Fruit fly (Drosophila melanogaster): ENCODE measurements around the gene CG13690.

The CG13690 gene

dm6 chr2L:392529-392928 lies 26.9 kb downstream of the CG13690 start:
- TF ChIP-seq pan (optimal IDR thresholded peaks at IDR 0.05) (no peak), Dll (optimal IDR thresholded peaks at IDR 0.05) (no peak)

- TF ChIP-seq Dll (optimal IDR thresholded peaks at IDR 0.05) (no peak), usp (GFP tag; optimal IDR thresholded peaks at IDR 0.05) (no peak), EcR (GFP tag; optimal IDR thresholded peaks at IDR 0.05) (no peak)
These were observed 28.9 kb downstream of the CG13690 start for dm6 chr2L:390509-390908.

- no peak for TF ChIP-seq usp (GFP tag; optimal IDR thresholded peaks at IDR 0.05)
- TF ChIP-seq EcR (GFP tag; optimal IDR thresholded peaks at IDR 0.05) = no peak
- no peak for TF ChIP-seq Dll (optimal IDR thresholded peaks at IDR 0.05)
- TF ChIP-seq pan (optimal IDR thresholded peaks at IDR 0.05) = no peak
- TF ChIP-seq psq (optimal IDR thresholded peaks at IDR 0.05) = no peak
- no peak for TF ChIP-seq CG8478 (optimal IDR thresholded peaks at IDR 0.05)
These were observed 36.6 kb downstream of the CG13690 start for dm6 chr2L:382807-383206.

dm6 chr2L:378815-379440 lies 40.5 kb downstream of the CG13690 start:
- TF ChIP-seq usp (GFP tag; optimal IDR thresholded peaks at IDR 0.05) = no peak
- no peak for TF ChIP-seq psq (optimal IDR thresholded peaks at IDR 0.05)
- TF ChIP-seq CG8478 (optimal IDR thresholded peaks at IDR 0.05) = no peak
- no peak for TF ChIP-seq EcR (GFP tag; optimal IDR thresholded peaks at IDR 0.05)
- TF ChIP-seq Dll (optimal IDR thresholded peaks at IDR 0.05) = no peak
- TF ChIP-seq pan (optimal IDR thresholded peaks at IDR 0.05) = no peak

- TF ChIP-seq pan (optimal IDR thresholded peaks at IDR 0.05) (no peak), psq (optimal IDR thresholded peaks at IDR 0.05) (no peak), Dll (optimal IDR thresholded peaks at IDR 0.05) (no peak), usp (GFP tag; optimal IDR thresholded peaks at IDR 0.05) (no peak), EcR (GFP tag; optimal IDR thresholded peaks at IDR 0.05) (no peak), CG8478 (optimal IDR thresholded peaks at IDR 0.05) (no peak)
These were observed 41.7 kb downstream of the CG13690 start, which contains the start of gene al for dm6 chr2L:377780-378222. Gene al (plus strand): TSS chr2L:378112.

dm6 chr2L:371747-372146 lies 47.7 kb downstream of the CG13690 start:
- TF ChIP-seq EcR (GFP tag; optimal IDR thresholded peaks at IDR 0.05) (no peak), Dll (optimal IDR thresholded peaks at IDR 0.05) (no peak), pan (optimal IDR thresholded peaks at IDR 0.05) (no peak), usp (GFP tag; optimal IDR thresholded peaks at IDR 0.05) (no peak), CG8478 (optimal IDR thresholded peaks at IDR 0.05) (no peak), psq (optimal IDR thresholded peaks at IDR 0.05) (no peak)

dm6 chr2L:369811-370210 lies 49.6 kb downstream of the CG13690 start:
- TF ChIP-seq pan (optimal IDR thresholded peaks at IDR 0.05) = no peak
- TF ChIP-seq psq (optimal IDR thresholded peaks at IDR 0.05) = no peak
- no peak for TF ChIP-seq usp (GFP tag; optimal IDR thresholded peaks at IDR 0.05)
- no peak for TF ChIP-seq Dll (optimal IDR thresholded peaks at IDR 0.05)
- no peak for TF ChIP-seq EcR (GFP tag; optimal IDR thresholded peaks at IDR 0.05)
- no peak for TF ChIP-seq CG8478 (optimal IDR thresholded peaks at IDR 0.05)

Measured in whole organism.